Worm (Caenorhabditis elegans) whole organism, early embryonic: ENCODE measurements around the gene mtg-1.

ENCODE experiments used
- B0310.2 ChIP-seq: sonication (generic microtip); optimal IDR thresholded peaks from 2 replicates; lab custom pipeline; 2016; ENCODE audit warnings: mild to moderate bottlenecking, missing genetic modification characterization, missing compliant biosample characterization
- F13C5.2 ChIP-seq: sonication (generic microtip); optimal IDR thresholded peaks from 2 replicates; lab custom pipeline; 2017; ENCODE audit warnings: mild to moderate bottlenecking, missing genetic modification characterization, inconsistent platforms, missing compliant biosample characterization
- aly-1 ChIP-seq: sonication (generic microtip); optimal IDR thresholded peaks from 2 replicates; lab custom pipeline; 2016; ENCODE audit warnings: missing genetic modification characterization, missing compliant biosample characterization
- ama-1 ChIP-seq: fragments of 150-350 bp; optimal IDR thresholded peaks from 2 replicates; lab custom pipeline; 2014
- ceh-13 ChIP-seq: fragments of 200-800 bp; sonication (Bioruptor generic); optimal IDR thresholded peaks from 2 replicates; lab custom pipeline; 2018; ENCODE audit warnings: mild to moderate bottlenecking, missing genetic modification characterization, missing compliant biosample characterization
- ceh-36 ChIP-seq: sonication (generic microtip); optimal IDR thresholded peaks from 2 replicates; lab custom pipeline; 2016; ENCODE audit warnings: missing genetic modification characterization, inconsistent platforms, missing compliant biosample characterization
- ets-7 ChIP-seq: sonication (generic microtip); optimal IDR thresholded peaks from 2 replicates; lab custom pipeline; 2016; ENCODE audit warnings: missing genotype, missing genetic modification characterization, missing compliant biosample characterization
- flt-1 ChIP-seq: fragments of 200-800 bp; sonication (Bioruptor generic); IDR thresholded peaks from 2 replicates; pipeline ENCODE4 v1.3.6; 2022; ENCODE audit warnings: missing genetic modification characterization, missing compliant biosample characterization
- hmbx-1 ChIP-seq: sonication (generic microtip); optimal IDR thresholded peaks from 2 replicates; lab custom pipeline; 2016; ENCODE audit warnings: mild to moderate bottlenecking, missing genetic modification characterization, missing compliant biosample characterization
- hmg-4 ChIP-seq: fragments of 200-800 bp; sonication (Bioruptor generic); optimal IDR thresholded peaks from 2 replicates; lab custom pipeline; 2018; ENCODE audit warnings: mild to moderate bottlenecking, missing genetic modification characterization, missing compliant biosample characterization
- hnd-1 ChIP-seq: sonication (generic microtip); optimal IDR thresholded peaks from 2 replicates; lab custom pipeline; 2016; ENCODE audit warnings: missing genetic modification characterization, missing compliant biosample characterization
- pes-1 ChIP-seq: fragments of 200-800 bp; sonication (Bioruptor generic); IDR thresholded peaks from 2 replicates; pipeline ENCODE4 v1.3.6; 2022; ENCODE audit warnings: missing genetic modification reagents, missing genetic modification characterization, missing compliant biosample characterization
- scrt-1 ChIP-seq: fragments of 200-800 bp; sonication (Bioruptor generic); IDR thresholded peaks from 2 replicates; pipeline ENCODE4 v1.3.6; 2022; ENCODE audit warnings: missing genetic modification characterization, missing compliant biosample characterization
- sea-1 ChIP-seq: fragments of 200-800 bp; sonication (Bioruptor generic); conservative IDR thresholded peaks from 2 replicates; pipeline ENCODE4 v1.3.6; 2022; ENCODE audit warnings: missing genetic modification characterization, missing compliant biosample characterization
- tbx-11 ChIP-seq: fragments of 200-800 bp; sonication (Bioruptor generic); IDR thresholded peaks from 2 replicates; pipeline ENCODE4 v1.3.6; 2022; ENCODE audit warnings: missing genetic modification characterization, missing compliant biosample characterization
- tbx-37 ChIP-seq: fragments of 200-800 bp; sonication (Bioruptor generic); conservative IDR thresholded peaks from 2 replicates; pipeline ENCODE4 v1.3.6; 2022; ENCODE audit warnings: missing genetic modification reagents, missing genetic modification characterization, missing compliant biosample characterization
- tra-4 ChIP-seq: sonication (generic microtip); optimal IDR thresholded peaks from 2 replicates; lab custom pipeline; 2017; ENCODE audit warnings: missing genetic modification characterization, missing compliant biosample characterization

mtg-1 gene

DNA sequence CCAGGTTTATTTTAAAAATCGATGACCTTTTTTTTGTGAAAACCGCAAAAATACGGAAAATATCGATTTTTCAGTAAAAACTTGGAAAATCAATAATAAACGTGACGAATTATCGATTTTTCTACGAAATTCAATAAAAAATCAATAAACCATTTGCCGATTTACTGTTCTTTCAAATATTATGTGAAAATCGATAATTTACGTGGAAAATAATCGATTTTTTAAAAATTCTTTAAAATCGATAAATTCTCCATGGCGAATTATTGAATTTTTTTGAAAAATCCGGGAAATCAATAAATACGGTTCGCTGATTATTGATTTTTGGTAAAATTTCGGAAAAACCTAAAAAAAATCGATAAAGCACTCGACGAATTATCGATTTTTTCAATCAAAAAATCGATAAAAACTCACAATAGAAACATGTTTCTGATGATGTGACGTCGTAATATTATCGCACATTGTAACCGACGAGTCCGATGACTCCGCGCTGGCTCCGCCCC, 50.7 kb downstream of the mtg-1 start:
- TF ChIP-seq ets-7: no peak
- TF ChIP-seq tbx-11: no peak
- no peak for TF ChIP-seq hmg-4 (GFP tag; lab: Kevin White, UChicago)
- TF ChIP-seq ceh-13 (GFP tag; lab: Kevin White, UChicago): no peak
- TF ChIP-seq ceh-36 (tag; lab: Kevin White, UChicago): no peak
- TF ChIP-seq scrt-1 (GFP tag; lab: Robert Waterston, UW): no peak
- TF ChIP-seq pes-1 (GFP tag; lab: Robert Waterston, UW): no peak
- TF ChIP-seq tra-4 (tag; lab: Kevin White, UChicago): no peak
- TF ChIP-seq sea-1 (GFP tag; lab: Robert Waterston, UW): no peak
- no peak for TF ChIP-seq hnd-1
- no peak for TF ChIP-seq tbx-37
- no peak for TF ChIP-seq aly-1 (tag; lab: Kevin White, UChicago)
- TF ChIP-seq F13C5.2 (tag; lab: Kevin White, UChicago): no peak
- no peak for TF ChIP-seq hmbx-1
- no peak for TF ChIP-seq ama-1 (lab: Kevin White, UChicago)
- TF ChIP-seq B0310.2: no peak
- no peak for TF ChIP-seq flt-1
